Worm (Caenorhabditis elegans) whole organism, L4 larva: ENCODE results near the gene cka-1.

Experiments
- D1046.2 ChIP-seq: fragments of 200-800 bp; sonication (Bioruptor generic); IDR thresholded peaks from 2 replicates; pipeline ENCODE4 v1.3.6; 2022; ENCODE audit warnings: missing genetic modification characterization, missing compliant biosample characterization
- F26F4.8 ChIP-seq: fragments of 200-800 bp; sonication (Bioruptor generic); conservative IDR thresholded peaks from 2 replicates; pipeline ENCODE4 v1.3.6; 2022; ENCODE audit warnings: missing genetic modification characterization, missing compliant biosample characterization
- F49E8.2 ChIP-seq: sonication (generic microtip); optimal IDR thresholded peaks from 2 replicates; lab custom pipeline; 2016; ENCODE audit warnings: missing compliant biosample characterization, mild to moderate bottlenecking, missing genetic modification characterization, borderline replicate concordance
- R02D3.7 ChIP-seq: fragments of 150-350 bp; sonication (generic microtip); optimal IDR thresholded peaks from 3 replicates; lab custom pipeline; 2014; ENCODE audit warnings: missing biosample characterization, missing genetic modification characterization
- T26A8.4 ChIP-seq: fragments of 200-800 bp; sonication (Bioruptor generic); IDR thresholded peaks from 2 replicates; pipeline ENCODE4 v1.3.6; 2022; ENCODE audit warnings: missing genetic modification characterization, missing compliant biosample characterization
- Y5F2A.4 ChIP-seq: fragments of 200-800 bp; sonication (Bioruptor generic); optimal IDR thresholded peaks from 2 replicates; lab custom pipeline; 2018; ENCODE audit warnings: mild to moderate bottlenecking, missing genetic modification characterization, missing compliant biosample characterization
- aha-1 ChIP-seq: fragments of 150-350 bp; peaks from one replicate; lab custom pipeline; 2014; ENCODE audit warnings: missing biosample characterization, missing genetic modification characterization
- ceh-82 ChIP-seq: sonication (generic microtip); optimal IDR thresholded peaks from 2 replicates; lab custom pipeline; 2017; ENCODE audit warnings: missing biosample characterization, missing genetic modification characterization
- daf-16 ChIP-seq, 3 experiments: sonication (generic microtip); optimal IDR thresholded peaks; 2 replicates each; lab custom pipeline; 2016 to 2017; ENCODE audit warnings: missing genetic modification characterization in 3 of 3, missing genetic modification reagents in 3 of 3, mild to moderate bottlenecking in 2 of 3, missing compliant biosample characterization in 2 of 3, missing biosample characterization in 1 of 3, moderate library complexity in 1 of 3
- dmd-6 ChIP-seq: fragments of 200-800 bp; sonication (Bioruptor generic); IDR thresholded peaks from 2 replicates; pipeline ENCODE4 v1.3.6; 2022; ENCODE audit warnings: missing genetic modification reagents, missing genetic modification characterization, missing compliant biosample characterization
- dpl-1 ChIP-seq: fragments of 150-350 bp; optimal IDR thresholded peaks from 2 replicates; lab custom pipeline; 2014; ENCODE audit warnings: missing biosample characterization, missing genetic modification reagents, missing genetic modification characterization
- duxl-1 ChIP-seq: sonication (generic microtip); optimal IDR thresholded peaks from 2 replicates; lab custom pipeline; 2016; ENCODE audit warnings: mild to moderate bottlenecking, missing genetic modification characterization, moderate library complexity, missing compliant biosample characterization; ENCODE audit not compliant: poor library complexity
- hlh-30 ChIP-seq: sonication (generic microtip); optimal IDR thresholded peaks from 2 replicates; lab custom pipeline; 2017; ENCODE audit warnings: antibody characterized with exemption, mild to moderate bottlenecking, missing genetic modification characterization, missing compliant biosample characterization; ENCODE audit not compliant: insufficient read depth
- jun-1 ChIP-seq: fragments of 150-350 bp; optimal IDR thresholded peaks from 2 replicates; lab custom pipeline; 2014; ENCODE audit warnings: missing biosample characterization, missing genetic modification reagents, missing genetic modification characterization
- lin-15B ChIP-seq: fragments of 150-350 bp; sonication (generic microtip); optimal IDR thresholded peaks from 3 replicates; lab custom pipeline; 2014; ENCODE audit warnings: missing biosample characterization, missing genetic modification characterization
- lin-38 ChIP-seq: fragments of 200-800 bp; sonication (Bioruptor generic); IDR thresholded peaks from 2 replicates; pipeline ENCODE4 v1.3.6; 2022; ENCODE audit warnings: missing genetic modification reagents, missing genetic modification characterization, missing compliant biosample characterization
- lsy-2 ChIP-seq, 2 experiments: fragments of 150-350 bp in 1 of 2; sonication (generic microtip) in 1 of 2; optimal IDR thresholded peaks; 2 replicates each; lab custom pipeline; 2014 to 2017; ENCODE audit warnings: missing biosample characterization in 2 of 2, missing genetic modification characterization in 2 of 2
- madf-9 ChIP-seq: fragments of 200-800 bp; sonication (Bioruptor generic); conservative IDR thresholded peaks from 2 replicates; pipeline ENCODE4 v1.3.6; 2022; ENCODE audit warnings: missing genetic modification reagents, missing genetic modification characterization, missing compliant biosample characterization
- nhr-28 ChIP-seq: fragments of 150-350 bp; optimal IDR thresholded peaks from 2 replicates; lab custom pipeline; 2014; ENCODE audit warnings: missing biosample characterization, missing genetic modification characterization
- nhr-48 ChIP-seq: sonication (generic microtip); optimal IDR thresholded peaks from 2 replicates; lab custom pipeline; 2016; ENCODE audit warnings: mild to moderate bottlenecking, missing genetic modification characterization, missing compliant biosample characterization
- nhr-6 ChIP-seq: fragments of 150-350 bp; optimal IDR thresholded peaks from 2 replicates; lab custom pipeline; 2014; ENCODE audit warnings: missing biosample characterization, missing genetic modification characterization
- nhr-77 ChIP-seq: fragments of 150-350 bp; optimal IDR thresholded peaks from 2 replicates; lab custom pipeline; 2014; ENCODE audit warnings: missing biosample characterization, missing genetic modification characterization
- php-3 ChIP-seq: fragments of 200-800 bp; sonication (Bioruptor generic); IDR thresholded peaks from 2 replicates; pipeline ENCODE4 v1.3.6; 2022; ENCODE audit warnings: missing genetic modification reagents, missing genetic modification characterization, missing compliant biosample characterization
- sdz-12 ChIP-seq: fragments of 200-800 bp; sonication (Bioruptor generic); optimal IDR thresholded peaks from 2 replicates; lab custom pipeline; 2018; ENCODE audit warnings: mild to moderate bottlenecking, missing genetic modification characterization, missing compliant biosample characterization
- spr-3 ChIP-seq: fragments of 200-800 bp; sonication (Bioruptor generic); optimal IDR thresholded peaks from 2 replicates; lab custom pipeline; 2018; ENCODE audit warnings: mild to moderate bottlenecking, missing genetic modification characterization, missing compliant biosample characterization
- tag-97 ChIP-seq: fragments of 200-800 bp; sonication (Bioruptor generic); IDR thresholded peaks from 2 replicates; pipeline ENCODE4 v1.3.6; 2022; ENCODE audit warnings: missing genetic modification characterization, missing compliant biosample characterization
- tra-1 ChIP-seq: fragments of 200-800 bp; sonication (Bioruptor generic); IDR thresholded peaks from 2 replicates; pipeline ENCODE4 v1.3.6; 2022; ENCODE audit warnings: missing genetic modification reagents, missing genetic modification characterization, missing compliant biosample characterization
- unc-62 ChIP-seq, 3 experiments: fragments of 150-350 bp in 1 of 3; sonication (generic microtip); optimal IDR thresholded peaks in 2 of 3; peaks in 1 of 3; 1 replicate in 1 of 3; 2 replicates in 2 of 3; lab custom pipeline; 2014 to 2017; ENCODE audit warnings: missing biosample characterization in 3 of 3, missing genetic modification characterization in 3 of 3, missing genetic modification reagents in 3 of 3, missing genotype in 1 of 3
- zip-11 ChIP-seq: fragments of 200-800 bp; sonication (Bioruptor generic); IDR thresholded peaks from 2 replicates; pipeline ENCODE4 v1.3.6; 2022; ENCODE audit warnings: missing genetic modification characterization, missing compliant biosample characterization
- ztf-11 ChIP-seq: fragments of 150-350 bp; optimal IDR thresholded peaks from 2 replicates; lab custom pipeline; 2014; ENCODE audit warnings: missing biosample characterization, missing genetic modification characterization

The cka-1 gene

ce11 chrIV:9706704-9707197 is 30.7 kb downstream of the cka-1 start, which contains the start of the genes dcaf-1 and dph-3:
Gene dcaf-1 (minus strand): TSS chrIV:9706723.
Gene dph-3 (plus strand): TSS chrIV:9707147.
- TF ChIP-seq nhr-6 (tag; lab: Kevin White, UChicago) (no peak), nhr-77 (tag; lab: Kevin White, UChicago) (no peak), nhr-48 (tag; lab: Kevin White, UChicago) (no peak), nhr-28 (tag; lab: Kevin White, UChicago) (peak; percentile 1), Y5F2A.4 (GFP tag; lab: Kevin White, UChicago) (no peak), F26F4.8 (no peak), lsy-2 (tag; optimal IDR thresholded peaks at IDR 0.05; lab: Kevin White, UChicago) (peak; percentile 80 to 98), T26A8.4 (GFP tag; lab: Robert Waterston, UW) (no peak), tra-1 (GFP tag; lab: Robert Waterston, UW) (no peak), lin-38 (GFP tag; lab: Robert Waterston, UW) (peak; percentile 23; the same call in 1 of the 2 replicates), hlh-30 (peak; percentile 82), F49E8.2 (tag; lab: Kevin White, UChicago) (no peak), tag-97 (GFP tag; lab: Robert Waterston, UW) (no peak), dpl-1 (GFP tag; lab: Kevin White, UChicago) (peak; percentile 35)

ce11 chrIV:9699062-9699461 is 38.4 kb downstream of the cka-1 start:
- peak; percentile 73 for TF ChIP-seq dmd-6 (GFP tag; lab: Robert Waterston, UW)
- TF ChIP-seq D1046.2: no peak
- no peak for TF ChIP-seq hlh-30
- peak; percentile 28 for TF ChIP-seq nhr-28 (tag; lab: Kevin White, UChicago)

- TF ChIP-seq unc-62 (GFP tag; optimal IDR thresholded peaks at IDR 0.05 in 1 of 2; lab: Kevin White, UChicago) (peak in 1 of 2 experiments; percentile 91), unc-62 (tag; optimal IDR thresholded peaks at IDR 0.05; lab: Kevin White, UChicago) (no peak), madf-9 (GFP tag; lab: Robert Waterston, UW) (no peak), ceh-82 (tag; lab: Kevin White, UChicago) (no peak)
Measured at ce11 chrIV:9697869-9698268, 39.6 kb downstream of the cka-1 start.

ce11 chrIV:9696513-9696912 is 40.9 kb downstream of the cka-1 start:
- TF ChIP-seq aha-1 (tag; lab: Kevin White, UChicago) (peak; percentile 1), unc-62 (GFP tag; optimal IDR thresholded peaks at IDR 0.05 in 1 of 2; lab: Kevin White, UChicago) (peak in 1 of 2 experiments; percentile 99), unc-62 (tag; optimal IDR thresholded peaks at IDR 0.05; lab: Kevin White, UChicago) (no peak), nhr-28 (tag; lab: Kevin White, UChicago) (no peak)

- TF ChIP-seq R02D3.7 (no peak), sdz-12 (GFP tag; lab: Kevin White, UChicago) (no peak), dmd-6 (GFP tag; lab: Robert Waterston, UW) (no peak), jun-1 (tag; lab: Kevin White, UChicago) (no peak), php-3 (GFP tag; lab: Robert Waterston, UW) (no peak), duxl-1 (tag; lab: Kevin White, UChicago) (no peak), lin-15B (no peak), zip-11 (GFP tag; lab: Robert Waterston, UW) (no peak), daf-16 (GFP tag; optimal IDR thresholded peaks at IDR 0.05; lab: Kevin White, UChicago) (no peak), daf-16 (tag; optimal IDR thresholded peaks at IDR 0.05; lab: Kevin White, UChicago) (no peak), spr-3 (GFP tag; lab: Kevin White, UChicago) (no peak), ztf-11 (no peak), hlh-30 (no peak)
Measured at ce11 chrIV:9692874-9693273, 44.5 kb downstream of the cka-1 start, which contains the start of gene twk-9. Gene twk-9 (plus strand): TSS chrIV:9693174.
